Fruit fly (Drosophila melanogaster): ENCODE results near the gene mRpL38.
A peak's percentile ranks its signal among the peaks of the same experiment; 100 is the strongest.

mRpL38 gene

DNA sequence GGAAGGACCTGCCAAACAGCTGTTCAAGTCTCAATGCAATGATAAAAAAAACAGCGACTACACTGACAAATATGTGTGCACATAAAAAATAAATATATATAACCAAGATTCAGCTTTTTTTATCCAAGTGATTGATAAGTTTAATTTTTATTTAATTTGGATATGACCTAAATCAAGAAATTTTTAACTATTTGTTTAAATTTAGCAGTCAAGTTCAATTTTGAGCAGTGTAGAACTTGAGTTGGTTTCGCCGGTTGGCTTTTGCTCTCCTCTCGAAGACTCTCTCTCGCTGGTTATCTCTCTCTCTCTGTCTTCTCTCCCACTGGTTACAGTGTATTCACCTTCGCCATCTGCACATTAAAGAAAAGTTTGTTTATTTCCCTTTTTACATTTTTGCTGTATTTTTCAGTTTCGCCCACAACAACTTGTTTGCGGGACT, 8.0 kb upstream of the mRpL38 start (continued):
- TF ChIP-seq Eip93F (GFP tag; optimal IDR thresholded peaks at IDR 0.05) (peak; percentile 87), CG6163 (GFP tag; IDR thresholded peaks at IDR 0.05) (peak; percentile 98), CG6792 (GFP tag; optimal IDR thresholded peaks at IDR 0.05) (peak; percentile 97), salr (GFP tag; optimal IDR thresholded peaks at IDR 0.05) (peak; percentile 89 to 93), OdsH (GFP tag; optimal IDR thresholded peaks at IDR 0.05) (peak; percentile 97), CG9139 (GFP tag; optimal IDR thresholded peaks at IDR 0.05) (peak; percentile 96), CG8632 (GFP tag; optimal IDR thresholded peaks at IDR 0.05) (peak; percentile 98), eg (GFP tag; IDR thresholded peaks at IDR 0.05) (peak; percentile 97), CG15336 (GFP tag; IDR thresholded peaks at IDR 0.05) (peak; percentile 98), svp (GFP tag) (peak; percentile 96), cyc (GFP tag; optimal IDR thresholded peaks at IDR 0.05) (peak; percentile 97), CG4318 (GFP tag; optimal IDR thresholded peaks at IDR 0.05) (peak; percentile 89), acj6 (GFP tag; optimal IDR thresholded peaks at IDR 0.05) (peak; percentile 97), CG11762 (GFP tag; optimal IDR thresholded peaks at IDR 0.05; ENCODE audit: insufficient read depth) (peak; percentile 96), fkh (GFP tag; optimal IDR thresholded peaks at IDR 0.05) (peak; percentile 44), Met (GFP tag; optimal IDR thresholded peaks at IDR 0.05) (peak; percentile 98), CG3919 (GFP tag; optimal IDR thresholded peaks at IDR 0.05) (peak; percentile 97), net (GFP tag; optimal IDR thresholded peaks at IDR 0.05) (peak; percentile 97), CG16779 (tag; optimal IDR thresholded peaks at IDR 0.05) (peak; percentile 90), dsx (GFP tag; optimal IDR thresholded peaks at IDR 0.05; ENCODE audit: poor library complexity, severe bottlenecking) (peak; percentile 97), dac (GFP tag; optimal IDR thresholded peaks at IDR 0.05) (peak; percentile 84), CG8319 (GFP tag; optimal IDR thresholded peaks at IDR 0.05) (peak; percentile 95), Lpt (GFP tag; optimal IDR thresholded peaks at IDR 0.05) (peak; percentile 96), ss (GFP tag; optimal IDR thresholded peaks at IDR 0.05) (peak; percentile 97 to 98), Eip78C (GFP tag) (peak; percentile 99), lz (GFP tag; optimal IDR thresholded peaks at IDR 0.05) (peak; percentile 97), fd85E (GFP tag; optimal IDR thresholded peaks at IDR 0.05) (peak; percentile 91)

DNA sequence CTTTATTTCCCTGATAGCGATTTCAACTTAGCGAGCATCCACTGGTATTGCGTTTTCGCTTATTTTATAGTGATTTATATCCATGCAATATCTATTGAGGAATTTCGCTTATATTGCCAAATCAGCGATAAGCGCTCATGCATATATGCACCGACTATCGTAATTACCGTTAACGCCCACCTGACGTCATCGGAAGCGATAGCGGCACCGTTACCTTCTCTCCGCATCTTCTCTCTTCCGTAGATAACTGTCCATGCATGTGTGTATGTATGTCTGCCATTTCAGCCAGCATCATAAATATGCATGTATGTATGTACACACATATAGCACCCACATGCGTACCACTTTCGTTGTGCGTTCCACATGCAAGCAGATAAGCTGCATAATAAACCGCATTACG, 4.9 kb upstream of the mRpL38 start:
- no peak for TF ChIP-seq CG10631 (GFP tag; optimal IDR thresholded peaks at IDR 0.05)
- no peak for TF ChIP-seq CG11902 (GFP tag; optimal IDR thresholded peaks at IDR 0.05)
- no peak for TF ChIP-seq Sox15 (GFP tag; optimal IDR thresholded peaks at IDR 0.05)
- TF ChIP-seq CG4318 (GFP tag; optimal IDR thresholded peaks at IDR 0.05), result no peak
- TF ChIP-seq CG6163 (GFP tag; IDR thresholded peaks at IDR 0.05), result no peak
- peak; percentile 49 for TF ChIP-seq Eip78C (GFP tag)
- TF ChIP-seq CG6854 (GFP tag; optimal IDR thresholded peaks at IDR 0.05), result no peak

DNA sequence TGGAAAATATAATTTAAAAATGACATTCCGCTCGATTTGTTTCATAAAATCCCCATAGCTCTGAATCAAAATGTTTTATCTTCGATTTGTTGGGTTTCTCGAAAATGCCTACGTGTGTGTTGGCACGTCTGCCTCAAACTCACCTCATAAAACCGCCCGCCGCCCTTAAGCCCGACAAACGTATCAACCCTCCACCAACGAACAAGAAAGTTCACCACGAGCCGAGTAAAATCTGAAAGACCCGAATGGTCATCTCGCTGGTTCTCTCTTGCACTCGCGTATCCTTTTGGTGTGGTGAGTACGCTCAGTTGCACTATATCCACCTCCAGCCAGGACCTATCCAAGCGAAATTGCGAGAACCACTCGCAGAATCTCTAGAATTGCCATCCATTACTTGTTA, 4.1 kb upstream of the mRpL38 start:
- TF ChIP-seq OdsH (GFP tag; optimal IDR thresholded peaks at IDR 0.05), result no peak

DNA sequence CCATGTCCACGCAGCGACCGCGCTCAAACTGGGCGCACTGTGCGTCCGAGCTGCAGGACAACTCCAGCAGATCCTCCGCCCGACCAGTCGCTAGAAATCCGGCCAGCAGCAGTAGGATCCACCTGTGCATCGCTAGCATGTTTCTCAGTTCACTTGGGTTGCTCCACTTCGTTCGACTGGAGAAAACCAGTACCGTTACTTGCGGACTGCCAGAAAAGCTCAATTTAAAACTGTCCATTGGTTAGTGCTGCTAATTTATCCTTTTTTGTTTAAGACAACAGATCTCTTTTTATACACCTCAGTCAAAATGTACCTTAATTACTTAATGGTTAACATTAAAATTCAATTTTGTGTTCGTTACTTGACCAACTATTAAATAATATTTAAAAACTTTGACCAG, 424 bp upstream of the mRpL38 start, which contains the start of gene CG11674:
TSS of gene CG11674 (minus strand) at position 215 of the 400 bp plus-strand sequence.
- TF ChIP-seq Hr4 (GFP tag; optimal IDR thresholded peaks at IDR 0.05), result no peak
- TF ChIP-seq Eip75B (GFP tag; optimal IDR thresholded peaks at IDR 0.05), result no peak
- TF ChIP-seq Blimp-1 (GFP tag; optimal IDR thresholded peaks at IDR 0.05), result no peak
- no peak for TF ChIP-seq Eip78C (GFP tag)
- no peak for TF ChIP-seq Ets21C (GFP tag; optimal IDR thresholded peaks at IDR 0.05)
- no peak for TF ChIP-seq dac (GFP tag; optimal IDR thresholded peaks at IDR 0.05)
- no peak for TF ChIP-seq CG10631 (GFP tag; optimal IDR thresholded peaks at IDR 0.05)
- no peak for TF ChIP-seq CG11762 (GFP tag; optimal IDR thresholded peaks at IDR 0.05; ENCODE audit: insufficient read depth)
- TF ChIP-seq CG3919 (GFP tag; optimal IDR thresholded peaks at IDR 0.05), result no peak
- no peak for TF ChIP-seq vri (GFP tag; optimal IDR thresholded peaks at IDR 0.05)
- no peak for TF ChIP-seq CG8119 (GFP tag; IDR thresholded peaks at IDR 0.05)
- TF ChIP-seq CG15336 (GFP tag; IDR thresholded peaks at IDR 0.05), result no peak

All from whole organism, prepupa.